Fruit fly (Drosophila melanogaster) whole organism, prepupa: ENCODE measurements around the gene ATPsynGL.

Source experiments
- CG8319 ChIP-seq: fragments of 200-800 bp; sonication (Bioruptor generic); optimal IDR thresholded peaks from 3 replicates; lab custom pipeline; 2016; ENCODE audit warnings: missing biosample characterization, missing genetic modification characterization
- Hr38 ChIP-seq: sonication (Bioruptor generic); optimal IDR thresholded peaks from 2 replicates; lab custom pipeline; 2016; ENCODE audit warnings: missing biosample characterization, missing genetic modification characterization
- Hr4 ChIP-seq: fragments of 200-800 bp; sonication (Bioruptor generic); optimal IDR thresholded peaks from 3 replicates; lab custom pipeline; 2016; ENCODE audit warnings: missing biosample characterization, missing genetic modification characterization
- Sox15 ChIP-seq: fragments of 200-800 bp; sonication (Bioruptor generic); optimal IDR thresholded peaks from 3 replicates; lab custom pipeline; 2016; ENCODE audit warnings: missing biosample characterization, missing genetic modification characterization
- eg ChIP-seq: fragments of 200-800 bp; sonication (Bioruptor generic); IDR thresholded peaks from 3 replicates; pipeline ENCODE4 v1.3.6; 2022; ENCODE audit warnings: missing biosample characterization, missing genetic modification characterization
- fd85E ChIP-seq: fragments of 200-800 bp; sonication (Bioruptor generic); optimal IDR thresholded peaks from 3 replicates; lab custom pipeline; 2016; ENCODE audit warnings: missing biosample characterization, missing genetic modification characterization

DNA sequence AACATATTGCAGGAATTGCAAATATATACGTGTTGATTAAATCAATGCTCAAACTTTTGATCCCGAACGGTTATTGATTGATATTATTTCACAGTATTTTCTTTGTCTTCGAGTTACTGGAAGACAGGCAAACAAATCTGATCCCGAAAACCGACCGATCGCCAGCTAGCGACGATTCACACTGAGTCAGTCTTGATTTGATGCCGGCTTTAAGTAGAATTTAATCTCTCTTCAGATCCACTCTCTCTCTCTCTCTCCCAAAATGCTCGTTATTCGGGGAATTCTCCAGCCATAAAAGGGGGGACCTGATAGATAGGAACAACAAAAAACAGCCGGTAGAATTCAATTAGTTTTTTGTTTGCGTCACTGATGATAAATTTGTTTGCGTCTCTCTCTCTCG is 45.7 kb upstream of the ATPsynGL start, which contains the start of gene Tep2:
- TF ChIP-seq Hr4 (GFP tag; lab: Kevin White, UChicago): no peak
- no peak for TF ChIP-seq Hr38 (GFP tag; lab: Kevin White, UChicago)
- no peak for TF ChIP-seq Sox15
- no peak for TF ChIP-seq CG8319 (GFP tag; lab: Kevin White, UChicago)
- TF ChIP-seq eg (GFP tag; lab: Robert Waterston, UW): no peak
- TF ChIP-seq fd85E (GFP tag; lab: Kevin White, UChicago): no peak
